Fruit fly (Drosophila melanogaster): ENCODE results near the gene PNUTS.

The PNUTS gene

dm6 chr2L:892461-892860 lies 22.2 kb downstream of the PNUTS start (continued):
- no peak for TF ChIP-seq Awh (GFP tag; IDR thresholded peaks at IDR 0.05)
- TF ChIP-seq ken (GFP tag; IDR thresholded peaks at IDR 0.05): no peak
- peak; percentile 57 for TF ChIP-seq CG2120 (GFP tag; optimal IDR thresholded peaks at IDR 0.05)
- TF ChIP-seq cwo (GFP tag; optimal IDR thresholded peaks at IDR 0.05): peak; percentile 25
- peak; percentile 51 for TF ChIP-seq CG3281 (GFP tag; optimal IDR thresholded peaks at IDR 0.05)
- TF ChIP-seq dati (GFP tag; IDR thresholded peaks at IDR 0.05): no peak
- no peak for TF ChIP-seq bigmax (GFP tag; optimal IDR thresholded peaks at IDR 0.05)
- TF ChIP-seq Pdp1 (GFP tag; optimal IDR thresholded peaks at IDR 0.05): peak in 1 of 2 experiments; percentile 3
- TF ChIP-seq pum (GFP tag; optimal IDR thresholded peaks at IDR 0.05): peak; percentile 15
- TF ChIP-seq CG11696 (GFP tag; IDR thresholded peaks at IDR 0.05): peak; percentile 34; the same call in 1 of the 2 replicates

- TF ChIP-seq lmd (GFP tag; IDR thresholded peaks at IDR 0.05) (no peak), CG43689 (GFP tag; IDR thresholded peaks at IDR 0.05) (no peak), Bdp1 (GFP tag; optimal IDR thresholded peaks at IDR 0.05) (no peak), Ets65A (GFP tag) (peak; percentile 3), CG18619 (GFP tag; optimal IDR thresholded peaks at IDR 0.05) (no peak), sug (tag; optimal IDR thresholded peaks at IDR 0.05) (no peak), nerfin-1 (tag; optimal IDR thresholded peaks at IDR 0.05) (no peak), CG11504 (tag; optimal IDR thresholded peaks at IDR 0.05) (no peak), CG5953 (GFP tag; IDR thresholded peaks at IDR 0.05) (no peak), fd102C (GFP tag; optimal IDR thresholded peaks at IDR 0.05) (no peak), CG3847 (GFP tag; IDR thresholded peaks at IDR 0.05) (no peak), CG13894 (tag; optimal IDR thresholded peaks at IDR 0.05) (peak; percentile 71), en (GFP tag; optimal IDR thresholded peaks at IDR 0.05) (no peak), Ptx1 (GFP tag; IDR thresholded peaks at IDR 0.05) (peak; percentile 19; the same call in 1 of the 2 replicates), p53 (GFP tag; optimal IDR thresholded peaks at IDR 0.05) (no peak), CG13775 (GFP tag; optimal IDR thresholded peaks at IDR 0.05) (no peak), al (GFP tag; IDR thresholded peaks at IDR 0.05) (no peak), NfI (GFP tag; optimal IDR thresholded peaks at IDR 0.05) (no peak), nau (GFP tag; optimal IDR thresholded peaks at IDR 0.05) (no peak), CG32532 (GFP tag; IDR thresholded peaks at IDR 0.05) (no peak), CG17568 (GFP tag; optimal IDR thresholded peaks at IDR 0.05) (no peak), CG1603 (tag; optimal IDR thresholded peaks at IDR 0.05) (no peak), slbo (GFP tag; IDR thresholded peaks at IDR 0.05) (peak; percentile 29; the same call in 1 of the 2 replicates), CG8281 (tag; optimal IDR thresholded peaks at IDR 0.05) (no peak), CG2678 (tag; optimal IDR thresholded peaks at IDR 0.05) (peak; percentile 10), CG4424 (GFP tag; optimal IDR thresholded peaks at IDR 0.05) (no peak), da (GFP tag; optimal IDR thresholded peaks at IDR 0.05) (no peak), Sox100B (GFP tag; optimal IDR thresholded peaks at IDR 0.05) (no peak), Drgx (GFP tag; IDR thresholded peaks at IDR 0.05) (no peak), Aef1 (GFP tag; IDR thresholded peaks at IDR 0.05) (no peak), CG34224 (GFP tag; IDR thresholded peaks at IDR 0.05; ENCODE audit: partially characterized antibody) (no peak), CG33557 (GFP tag; optimal IDR thresholded peaks at IDR 0.05) (no peak), ATbp (GFP tag; optimal IDR thresholded peaks at IDR 0.05) (no peak), wor (GFP tag; IDR thresholded peaks at IDR 0.05) (no peak), CG11696 (GFP tag; IDR thresholded peaks at IDR 0.05) (no peak), CG6765 (GFP tag; optimal IDR thresholded peaks at IDR 0.05) (no peak), sens (GFP tag) (peak; percentile 60), aop (GFP tag; IDR thresholded peaks at IDR 0.05) (no peak), CG6175 (GFP tag; IDR thresholded peaks at IDR 0.05) (no peak), CG6272 (GFP tag; IDR thresholded peaks at IDR 0.05) (no peak), jumu (GFP tag; optimal IDR thresholded peaks at IDR 0.05) (no peak), dmrt99B (tag; optimal IDR thresholded peaks at IDR 0.05) (no peak), Hr39 (optimal IDR thresholded peaks at IDR 0.05) (no peak)
Observed at dm6 chr2L:893171-893570, 22.9 kb downstream of the PNUTS start.

Data from whole organism, embryonic.